Worm (Caenorhabditis elegans): ENCODE measurements around the gene spin-3.

Gene spin-3

ce11 chrX:13165686-13166085 is 35.6 kb downstream of the spin-3 start:
- no peak for TF ChIP-seq ama-1 (optimal IDR thresholded peaks at IDR 0.05)
- no peak for TF ChIP-seq B0310.2 (tag; optimal IDR thresholded peaks at IDR 0.05)

- TF ChIP-seq hmg-4 (GFP tag; optimal IDR thresholded peaks at IDR 0.05) (no peak), hmbx-1 (tag; optimal IDR thresholded peaks at IDR 0.05) (no peak), scrt-1 (GFP tag; IDR thresholded peaks at IDR 0.05) (no peak), ceh-36 (tag; optimal IDR thresholded peaks at IDR 0.05) (no peak), B0310.2 (tag; optimal IDR thresholded peaks at IDR 0.05) (no peak), tbx-11 (GFP tag; IDR thresholded peaks at IDR 0.05) (no peak), tra-4 (tag; optimal IDR thresholded peaks at IDR 0.05) (no peak)
Measured at ce11 chrX:13169133-13169532, 39.1 kb downstream of the spin-3 start.

- TF ChIP-seq tbx-11 (GFP tag; IDR thresholded peaks at IDR 0.05) (no peak), ets-7 (tag; optimal IDR thresholded peaks at IDR 0.05) (no peak), ceh-36 (tag; optimal IDR thresholded peaks at IDR 0.05) (no peak), hnd-1 (tag; optimal IDR thresholded peaks at IDR 0.05) (no peak), ama-1 (optimal IDR thresholded peaks at IDR 0.05) (no peak), flt-1 (GFP tag; IDR thresholded peaks at IDR 0.05) (no peak), ceh-13 (GFP tag; optimal IDR thresholded peaks at IDR 0.05) (no peak), sea-1 (GFP tag; conservative IDR thresholded peaks at IDR 0.05) (no peak), F13C5.2 (tag; optimal IDR thresholded peaks at IDR 0.05) (no peak), hmbx-1 (tag; optimal IDR thresholded peaks at IDR 0.05) (no peak), scrt-1 (GFP tag; IDR thresholded peaks at IDR 0.05) (no peak), aly-1 (tag; optimal IDR thresholded peaks at IDR 0.05) (no peak), tra-4 (tag; optimal IDR thresholded peaks at IDR 0.05) (no peak), pes-1 (GFP tag; IDR thresholded peaks at IDR 0.05) (no peak), hmg-4 (GFP tag; optimal IDR thresholded peaks at IDR 0.05) (no peak), B0310.2 (tag; optimal IDR thresholded peaks at IDR 0.05) (no peak), tbx-37 (GFP tag; conservative IDR thresholded peaks at IDR 0.05) (no peak)
Measured at ce11 chrX:13169975-13170374, 39.9 kb downstream of the spin-3 start, which contains the start of gene mob-2. TSS of gene mob-2 (minus strand) at chrX:13170075.

ce11 chrX:13170804-13171203 is 40.8 kb downstream of the spin-3 start:
- no peak for TF ChIP-seq aly-1 (tag; optimal IDR thresholded peaks at IDR 0.05)
- no peak for TF ChIP-seq hmg-4 (GFP tag; optimal IDR thresholded peaks at IDR 0.05)
- TF ChIP-seq pes-1 (GFP tag; IDR thresholded peaks at IDR 0.05), result no peak
- TF ChIP-seq ceh-13 (GFP tag; optimal IDR thresholded peaks at IDR 0.05), result no peak
- TF ChIP-seq ets-7 (tag; optimal IDR thresholded peaks at IDR 0.05), result no peak
- TF ChIP-seq ama-1 (optimal IDR thresholded peaks at IDR 0.05), result no peak
- TF ChIP-seq hmbx-1 (tag; optimal IDR thresholded peaks at IDR 0.05), result no peak
- TF ChIP-seq hnd-1 (tag; optimal IDR thresholded peaks at IDR 0.05), result no peak
- no peak for TF ChIP-seq sea-1 (GFP tag; conservative IDR thresholded peaks at IDR 0.05)
- TF ChIP-seq tbx-11 (GFP tag; IDR thresholded peaks at IDR 0.05), result no peak
- no peak for TF ChIP-seq F13C5.2 (tag; optimal IDR thresholded peaks at IDR 0.05)

ce11 chrX:13171206-13171605 is 41.2 kb downstream of the spin-3 start:
- TF ChIP-seq pes-1 (GFP tag; IDR thresholded peaks at IDR 0.05) (no peak), F13C5.2 (tag; optimal IDR thresholded peaks at IDR 0.05) (peak; percentile 18)

ce11 chrX:13174437-13174836 is 44.4 kb downstream of the spin-3 start:
- no peak for TF ChIP-seq ama-1 (optimal IDR thresholded peaks at IDR 0.05)
- TF ChIP-seq ceh-13 (GFP tag; optimal IDR thresholded peaks at IDR 0.05), result no peak
- TF ChIP-seq pes-1 (GFP tag; IDR thresholded peaks at IDR 0.05), result no peak
- no peak for TF ChIP-seq tra-4 (tag; optimal IDR thresholded peaks at IDR 0.05)
- TF ChIP-seq tbx-11 (GFP tag; IDR thresholded peaks at IDR 0.05), result no peak
- no peak for TF ChIP-seq hmg-4 (GFP tag; optimal IDR thresholded peaks at IDR 0.05)
- no peak for TF ChIP-seq scrt-1 (GFP tag; IDR thresholded peaks at IDR 0.05)
- no peak for TF ChIP-seq ceh-36 (tag; optimal IDR thresholded peaks at IDR 0.05)
- TF ChIP-seq flt-1 (GFP tag; IDR thresholded peaks at IDR 0.05), result no peak
- TF ChIP-seq ets-7 (tag; optimal IDR thresholded peaks at IDR 0.05), result no peak
- no peak for TF ChIP-seq aly-1 (tag; optimal IDR thresholded peaks at IDR 0.05)
- no peak for TF ChIP-seq B0310.2 (tag; optimal IDR thresholded peaks at IDR 0.05)
- TF ChIP-seq F13C5.2 (tag; optimal IDR thresholded peaks at IDR 0.05), result no peak
- no peak for TF ChIP-seq hnd-1 (tag; optimal IDR thresholded peaks at IDR 0.05)
- no peak for TF ChIP-seq hmbx-1 (tag; optimal IDR thresholded peaks at IDR 0.05)

ce11 chrX:13178347-13178746 is 48.3 kb downstream of the spin-3 start, which contains the start of gene nlp-3:
TSS of gene nlp-3 (minus strand) at chrX:13178447.
- no peak for TF ChIP-seq scrt-1 (GFP tag; IDR thresholded peaks at IDR 0.05)
- TF ChIP-seq hmbx-1 (tag; optimal IDR thresholded peaks at IDR 0.05), result no peak
- no peak for TF ChIP-seq ceh-36 (tag; optimal IDR thresholded peaks at IDR 0.05)
- TF ChIP-seq ama-1 (optimal IDR thresholded peaks at IDR 0.05), result no peak
- no peak for TF ChIP-seq tbx-11 (GFP tag; IDR thresholded peaks at IDR 0.05)
- TF ChIP-seq pes-1 (GFP tag; IDR thresholded peaks at IDR 0.05), result no peak
- TF ChIP-seq aly-1 (tag; optimal IDR thresholded peaks at IDR 0.05), result no peak
- no peak for TF ChIP-seq hnd-1 (tag; optimal IDR thresholded peaks at IDR 0.05)
- TF ChIP-seq sea-1 (GFP tag; conservative IDR thresholded peaks at IDR 0.05), result no peak
- TF ChIP-seq ets-7 (tag; optimal IDR thresholded peaks at IDR 0.05), result no peak
- no peak for TF ChIP-seq flt-1 (GFP tag; IDR thresholded peaks at IDR 0.05)
- TF ChIP-seq F13C5.2 (tag; optimal IDR thresholded peaks at IDR 0.05), result no peak
- no peak for TF ChIP-seq tbx-37 (GFP tag; conservative IDR thresholded peaks at IDR 0.05)
- TF ChIP-seq B0310.2 (tag; optimal IDR thresholded peaks at IDR 0.05), result no peak
- no peak for TF ChIP-seq hmg-4 (GFP tag; optimal IDR thresholded peaks at IDR 0.05)
- no peak for TF ChIP-seq ceh-13 (GFP tag; optimal IDR thresholded peaks at IDR 0.05)

ce11 chrX:13182012-13182411 is 52.0 kb downstream of the spin-3 start:
- no peak for TF ChIP-seq sea-1 (GFP tag; conservative IDR thresholded peaks at IDR 0.05)
- no peak for TF ChIP-seq hmbx-1 (tag; optimal IDR thresholded peaks at IDR 0.05)
- TF ChIP-seq ets-7 (tag; optimal IDR thresholded peaks at IDR 0.05), result no peak
- TF ChIP-seq scrt-1 (GFP tag; IDR thresholded peaks at IDR 0.05), result no peak
- no peak for TF ChIP-seq ceh-36 (tag; optimal IDR thresholded peaks at IDR 0.05)
- TF ChIP-seq B0310.2 (tag; optimal IDR thresholded peaks at IDR 0.05), result no peak
- no peak for TF ChIP-seq tbx-11 (GFP tag; IDR thresholded peaks at IDR 0.05)
- TF ChIP-seq F13C5.2 (tag; optimal IDR thresholded peaks at IDR 0.05), result no peak
- TF ChIP-seq ama-1 (optimal IDR thresholded peaks at IDR 0.05), result no peak
- TF ChIP-seq tra-4 (tag; optimal IDR thresholded peaks at IDR 0.05), result no peak
